Fruit fly (Drosophila melanogaster) whole organism, pupa: ENCODE measurements around the gene Theg.
A peak's percentile ranks its signal among the peaks of the same experiment; 100 is the strongest.

Experiments
- CG10348 ChIP-seq: fragments of 200-800 bp; sonication (Bioruptor generic); IDR thresholded peaks from 2 replicates; pipeline ENCODE4 v1.3.6; 2022; ENCODE audit warnings: missing biosample characterization, missing genetic modification characterization
- CG14655 ChIP-seq: fragments of 200-800 bp; sonication (Bioruptor generic); optimal IDR thresholded peaks from 3 replicates; lab custom pipeline; 2017; ENCODE audit warnings: mild to moderate bottlenecking, missing biosample characterization, missing genetic modification reagents, missing genetic modification characterization
- CG17806 ChIP-seq: fragments of 200-800 bp; sonication (Bioruptor generic); optimal IDR thresholded peaks from 2 replicates; lab custom pipeline; 2018; ENCODE audit warnings: missing biosample characterization, mild to moderate bottlenecking, missing genetic modification characterization, moderate library complexity
- CG34367 ChIP-seq: fragments of 200-800 bp; sonication (Bioruptor generic); optimal IDR thresholded peaks from 2 replicates; lab custom pipeline; 2018; ENCODE audit warnings: missing biosample characterization, mild to moderate bottlenecking, missing genetic modification characterization
- CG4496 ChIP-seq: fragments of 200-800 bp; sonication (Bioruptor generic); IDR thresholded peaks from 3 replicates; pipeline ENCODE4 v1.3.6; 2022; ENCODE audit warnings: missing biosample characterization, missing genetic modification characterization
- D1 ChIP-seq: fragments of 200-800 bp; sonication (Bioruptor generic); optimal IDR thresholded peaks from 2 replicates; lab custom pipeline; 2018; ENCODE audit warnings: missing biosample characterization, mild to moderate bottlenecking, missing genetic modification characterization, moderate library complexity
- EcR ChIP-seq: fragments of 200-800 bp; sonication (Bioruptor generic); optimal IDR thresholded peaks from 3 replicates; lab custom pipeline; 2019; ENCODE audit warnings: missing biosample characterization, missing genetic modification characterization, mild to moderate bottlenecking, moderate library complexity, missing genetic modification reagents
- Ets98B ChIP-seq: fragments of 200-800 bp; sonication (Bioruptor generic); IDR thresholded peaks from 2 replicates; pipeline ENCODE4 v1.3.6; 2022; ENCODE audit warnings: missing biosample characterization, missing genetic modification characterization
- Snoo ChIP-seq: fragments of 200-800 bp; sonication (Bioruptor generic); optimal IDR thresholded peaks from 3 replicates; lab custom pipeline; 2017; ENCODE audit warnings: missing biosample characterization, mild to moderate bottlenecking, missing genetic modification characterization, inconsistent platforms
- fd96Ca ChIP-seq: fragments of 200-800 bp; sonication (Bioruptor generic); IDR thresholded peaks from 3 replicates; pipeline ENCODE4 v1.3.6; 2022; ENCODE audit warnings: missing biosample characterization, missing genetic modification characterization
- rn ChIP-seq: fragments of 200-800 bp; sonication (Bioruptor generic); IDR thresholded peaks from 2 replicates; pipeline ENCODE4 v1.3.6; 2022; ENCODE audit warnings: missing biosample characterization, missing genetic modification characterization

dm6 chr3R:22042283-22042875 lies 27.9 kb downstream of the Theg start:
- peak; percentile 35 for TF ChIP-seq EcR (GFP tag; lab: Kevin White, UChicago)
- TF ChIP-seq D1 (tag; lab: Kevin White, UChicago), result no peak
- TF ChIP-seq CG14655, result no peak
- TF ChIP-seq CG10348, result no peak
- no peak for TF ChIP-seq Ets98B (GFP tag; lab: Robert Waterston, UW)
- no peak for TF ChIP-seq CG34367 (tag; lab: Kevin White, UChicago)
- TF ChIP-seq rn (GFP tag; lab: Robert Waterston, UW), result no peak
- no peak for TF ChIP-seq CG4496 (GFP tag; lab: Robert Waterston, UW)
- TF ChIP-seq Snoo (tag; lab: Kevin White, UChicago), result no peak
- no peak for TF ChIP-seq fd96Ca (GFP tag; lab: Robert Waterston, UW)
- no peak for TF ChIP-seq CG17806 (tag; lab: Kevin White, UChicago)
